In the genomic region with DNA sequence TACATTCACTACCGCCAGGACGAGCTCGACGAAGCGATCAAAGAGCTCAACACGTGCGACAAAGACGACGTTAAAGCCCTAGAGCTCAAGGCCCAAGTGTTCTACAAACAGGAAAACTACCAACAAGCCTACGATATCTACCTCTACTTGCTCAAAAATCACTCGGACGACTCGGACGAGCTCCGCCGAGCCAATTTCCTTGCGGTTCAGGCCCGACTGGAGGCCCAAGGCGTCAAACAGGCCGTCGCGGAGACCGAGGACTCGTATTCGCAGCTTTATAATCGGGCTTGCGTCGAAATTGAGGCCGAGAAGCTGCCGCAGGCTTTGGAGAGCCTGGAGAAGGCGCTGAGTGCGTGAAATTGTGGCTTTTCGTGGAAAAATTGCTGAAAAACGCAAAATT, we compare ENCODE assay signal across 2 worm cellular contexts.
A peak's percentile ranks its signal among the peaks of the same experiment; 100 is the strongest.
TF ChIP-seq lines count a peak whose summit lies in the region.

No protein-coding gene starts in this region.

TF ChIP-seq in whole organism, L4 larva, 104 proteins besides CTCF, POLR2A, EP300 and RAD21:
- peak; percentile 76 for TF ChIP-seq set-16 (GFP tag; IDR thresholded peaks at IDR 0.05; lab: Robert Waterston, UW)
- TF ChIP-seq lir-3 (tag; optimal IDR thresholded peaks at IDR 0.05; lab: Kevin White, UChicago), result no peak
- no peak for TF ChIP-seq daf-19 (GFP tag; conservative IDR thresholded peaks at IDR 0.05; lab: Robert Waterston, UW)
- TF ChIP-seq daf-12 (tag; optimal IDR thresholded peaks at IDR 0.05; lab: Kevin White, UChicago), result no peak
- no peak for TF ChIP-seq hlh-11 (tag; optimal IDR thresholded peaks at IDR 0.05; lab: Kevin White, UChicago)
- no peak for TF ChIP-seq ceh-44 (GFP tag; IDR thresholded peaks at IDR 0.05; lab: Robert Waterston, UW)
- TF ChIP-seq hif-1 (tag; optimal IDR thresholded peaks at IDR 0.05; lab: Kevin White, UChicago), result no peak
- no peak for TF ChIP-seq Y75B8A.6 (GFP tag; IDR thresholded peaks at IDR 0.05; lab: Robert Waterston, UW)
- no peak for TF ChIP-seq cey-2 (tag; optimal IDR thresholded peaks at IDR 0.05; lab: Kevin White, UChicago; ENCODE audit: borderline replicate concordance, insufficient read depth)
- no peak for TF ChIP-seq spr-3 (GFP tag; optimal IDR thresholded peaks at IDR 0.05; lab: Kevin White, UChicago)
- no peak for TF ChIP-seq tra-1 (GFP tag; IDR thresholded peaks at IDR 0.05; lab: Robert Waterston, UW)
- no peak for TF ChIP-seq zag-1 (tag; optimal IDR thresholded peaks at IDR 0.05; lab: Kevin White, UChicago)
- no peak for TF ChIP-seq zfp-3 (GFP tag; conservative IDR thresholded peaks at IDR 0.05; lab: Robert Waterston, UW)
- TF ChIP-seq nhr-111 (GFP tag; optimal IDR thresholded peaks at IDR 0.05; lab: Kevin White, UChicago), result no peak
- peak in 1 of 2 experiments; percentile 81 for TF ChIP-seq unc-62 (GFP tag; optimal IDR thresholded peaks at IDR 0.05 in 1 of 2; lab: Kevin White, UChicago)
- no peak for TF ChIP-seq unc-62 (tag; optimal IDR thresholded peaks at IDR 0.05; lab: Kevin White, UChicago)
- no peak for TF ChIP-seq F26F4.8 (GFP tag; conservative IDR thresholded peaks at IDR 0.05; lab: Robert Waterston, UW)
TF ChIP-seq in whole organism, L4 larva: peak in this region for 2.

TF ChIP-seq in whole organism, young adult, 124 proteins besides CTCF, POLR2A, EP300 and RAD21:
- TF ChIP-seq B0336.3 (GFP tag; IDR thresholded peaks at IDR 0.05; lab: Robert Waterston, UW), result no peak
- peak; percentile 26; the same call in 1 of the 2 replicates for TF ChIP-seq madf-6 (GFP tag; IDR thresholded peaks at IDR 0.05; lab: Robert Waterston, UW)
- no peak for TF ChIP-seq lin-35 (GFP tag; optimal IDR thresholded peaks at IDR 0.05; lab: Kevin White, UChicago)
- peak; percentile 25; the same call in 1 of the 2 replicates for TF ChIP-seq egrh-3 (GFP tag; IDR thresholded peaks at IDR 0.05; lab: Robert Waterston, UW)
- TF ChIP-seq dpff-1 (tag; optimal IDR thresholded peaks at IDR 0.05; lab: Kevin White, UChicago), result no peak
- no peak for TF ChIP-seq pbrm-1 (GFP tag; IDR thresholded peaks at IDR 0.05; lab: Robert Waterston, UW)
- TF ChIP-seq zfh-2 (GFP tag; conservative IDR thresholded peaks at IDR 0.05; lab: Robert Waterston, UW), result peak; percentile 66; the same call in 1 of the 2 replicates
